Fruit fly (Drosophila melanogaster): Measurements from ENCODE around the gene Rheb.
A peak's percentile ranks its signal among the peaks of the same experiment; 100 is the strongest.

The Rheb gene

dm6 chr3R:5568590-5568989 is at the start of gene Rheb, which contains the start of gene CG2931:
TSS of gene Rheb (plus strand) at chr3R:5568921.
TSS of gene CG2931 (minus strand) at chr3R:5568615.
- TF ChIP-seq CG8159 (tag; optimal IDR thresholded peaks at IDR 0.05) (no peak), CG8301 (tag; optimal IDR thresholded peaks at IDR 0.05) (peak; percentile 32), CG32121 (GFP tag; IDR thresholded peaks at IDR 0.05) (peak; percentile 60; the same call in 1 of the 2 replicates), CG14655 (GFP tag; optimal IDR thresholded peaks at IDR 0.05) (no peak), CG10348 (GFP tag; IDR thresholded peaks at IDR 0.05) (no peak), D1 (tag; optimal IDR thresholded peaks at IDR 0.05) (no peak), Pif1B (GFP tag; optimal IDR thresholded peaks at IDR 0.05) (peak; percentile 25), CG15710 (tag; optimal IDR thresholded peaks at IDR 0.05) (peak; percentile 29), CG13204 (GFP tag; optimal IDR thresholded peaks at IDR 0.05) (no peak), CG4496 (GFP tag; IDR thresholded peaks at IDR 0.05) (peak; percentile 77), CG9948 (tag; optimal IDR thresholded peaks at IDR 0.05) (peak; percentile 23), gl (tag; optimal IDR thresholded peaks at IDR 0.05) (no peak), Pif1A (GFP tag; optimal IDR thresholded peaks at IDR 0.05) (no peak), CG12605 (GFP tag; IDR thresholded peaks at IDR 0.05) (no peak), CG17806 (tag; optimal IDR thresholded peaks at IDR 0.05) (peak; percentile 43), CG34367 (tag; optimal IDR thresholded peaks at IDR 0.05) (peak; percentile 24), Ets98B (GFP tag; IDR thresholded peaks at IDR 0.05) (peak; percentile 42; the same call in 1 of the 2 replicates), EcR (GFP tag; optimal IDR thresholded peaks at IDR 0.05) (no peak), fd96Ca (GFP tag; IDR thresholded peaks at IDR 0.05) (no peak; the same call in 2 of the 3 replicates), Snoo (tag; optimal IDR thresholded peaks at IDR 0.05) (peak; percentile 36), rn (GFP tag; IDR thresholded peaks at IDR 0.05) (peak; percentile 56)

- no peak for TF ChIP-seq Ets98B (GFP tag; IDR thresholded peaks at IDR 0.05)
- TF ChIP-seq CG12605 (GFP tag; IDR thresholded peaks at IDR 0.05): no peak
- TF ChIP-seq gl (tag; optimal IDR thresholded peaks at IDR 0.05): no peak
- peak; percentile 51 for TF ChIP-seq CG13204 (GFP tag; optimal IDR thresholded peaks at IDR 0.05)
- TF ChIP-seq CG4496 (GFP tag; IDR thresholded peaks at IDR 0.05): no peak
- no peak for TF ChIP-seq CG15710 (tag; optimal IDR thresholded peaks at IDR 0.05)
These were observed 48.9 kb upstream of the Rheb start for dm6 chr3R:5519789-5520188.

- TF ChIP-seq CG4496 (GFP tag; IDR thresholded peaks at IDR 0.05) (0 out of 3 replicates have a peak, but pooled peaks have one; percentile 20), fd96Ca (GFP tag; IDR thresholded peaks at IDR 0.05) (no peak), CG34367 (tag; optimal IDR thresholded peaks at IDR 0.05) (no peak)
These were observed 48.2 kb upstream of the Rheb start for dm6 chr3R:5520566-5520965.

dm6 chr3R:5523070-5523637 is 45.6 kb upstream of the Rheb start, which contains the start of the genes CG43845 and Nmdar1:
TSS of gene CG43845 (minus strand) at chr3R:5523120.
TSS of gene Nmdar1 (minus strand) at chr3R:5523328.
- TF ChIP-seq CG13204 (GFP tag; optimal IDR thresholded peaks at IDR 0.05) (no peak), gl (tag; optimal IDR thresholded peaks at IDR 0.05) (no peak), CG8301 (tag; optimal IDR thresholded peaks at IDR 0.05) (no peak), CG12605 (GFP tag; IDR thresholded peaks at IDR 0.05) (peak; percentile 95), CG4496 (GFP tag; IDR thresholded peaks at IDR 0.05) (peak; percentile 29; the same call in 1 of the 3 replicates), CG9948 (tag; optimal IDR thresholded peaks at IDR 0.05) (no peak), CG32121 (GFP tag; IDR thresholded peaks at IDR 0.05) (no peak), D1 (tag; optimal IDR thresholded peaks at IDR 0.05) (no peak)

dm6 chr3R:5524804-5525203 is 43.9 kb upstream of the Rheb start:
- no peak for TF ChIP-seq CG34367 (tag; optimal IDR thresholded peaks at IDR 0.05)
- TF ChIP-seq CG4496 (GFP tag; IDR thresholded peaks at IDR 0.05): 0 out of 3 replicates have a peak, but pooled peaks have one; percentile 30
- TF ChIP-seq Ets98B (GFP tag; IDR thresholded peaks at IDR 0.05): 0 out of 2 replicates have a peak, but pooled peaks have one; percentile 15

dm6 chr3R:5527563-5527962 is 41.2 kb upstream of the Rheb start:
- TF ChIP-seq gl (tag; optimal IDR thresholded peaks at IDR 0.05): no peak
- no peak for TF ChIP-seq CG9948 (tag; optimal IDR thresholded peaks at IDR 0.05)

dm6 chr3R:5547464-5547943 is 21.2 kb upstream of the Rheb start, which contains the start of gene CG2519:
TSS of gene CG2519 (minus strand) at chr3R:5547775.
- TF ChIP-seq CG4496 (GFP tag; IDR thresholded peaks at IDR 0.05) (peak; percentile 48; the same call in 2 of the 3 replicates), CG17806 (tag; optimal IDR thresholded peaks at IDR 0.05) (no peak), EcR (GFP tag; optimal IDR thresholded peaks at IDR 0.05) (no peak), fd96Ca (GFP tag; IDR thresholded peaks at IDR 0.05) (no peak; the same call in 1 of the 3 replicates), gl (tag; optimal IDR thresholded peaks at IDR 0.05) (no peak), CG12605 (GFP tag; IDR thresholded peaks at IDR 0.05) (peak; percentile 42; the same call in 1 of the 2 replicates), CG10348 (GFP tag; IDR thresholded peaks at IDR 0.05) (no peak), Pif1A (GFP tag; optimal IDR thresholded peaks at IDR 0.05) (no peak), rn (GFP tag; IDR thresholded peaks at IDR 0.05) (0 out of 2 replicates have a peak, but pooled peaks have one; percentile 29), CG8159 (tag; optimal IDR thresholded peaks at IDR 0.05) (no peak), CG15710 (tag; optimal IDR thresholded peaks at IDR 0.05) (no peak), CG13204 (GFP tag; optimal IDR thresholded peaks at IDR 0.05) (no peak)

All from whole organism, pupa.